Worm (Caenorhabditis elegans) whole organism, early embryonic: ENCODE data around the gene ZC302.3.

Experiments
- aly-1 ChIP-seq: sonication (generic microtip); optimal IDR thresholded peaks from 2 replicates; lab custom pipeline; 2016; ENCODE audit warnings: missing genetic modification characterization, missing compliant biosample characterization
- ama-1 ChIP-seq: fragments of 150-350 bp; optimal IDR thresholded peaks from 2 replicates; lab custom pipeline; 2014
- ets-7 ChIP-seq: sonication (generic microtip); optimal IDR thresholded peaks from 2 replicates; lab custom pipeline; 2016; ENCODE audit warnings: missing genotype, missing genetic modification characterization, missing compliant biosample characterization
- flt-1 ChIP-seq: fragments of 200-800 bp; sonication (Bioruptor generic); IDR thresholded peaks from 2 replicates; pipeline ENCODE4 v1.3.6; 2022; ENCODE audit warnings: missing genetic modification characterization, missing compliant biosample characterization
- hmbx-1 ChIP-seq: sonication (generic microtip); optimal IDR thresholded peaks from 2 replicates; lab custom pipeline; 2016; ENCODE audit warnings: mild to moderate bottlenecking, missing genetic modification characterization, missing compliant biosample characterization
- hmg-4 ChIP-seq: fragments of 200-800 bp; sonication (Bioruptor generic); optimal IDR thresholded peaks from 2 replicates; lab custom pipeline; 2018; ENCODE audit warnings: mild to moderate bottlenecking, missing genetic modification characterization, missing compliant biosample characterization
- hnd-1 ChIP-seq: sonication (generic microtip); optimal IDR thresholded peaks from 2 replicates; lab custom pipeline; 2016; ENCODE audit warnings: missing genetic modification characterization, missing compliant biosample characterization
- pes-1 ChIP-seq: fragments of 200-800 bp; sonication (Bioruptor generic); IDR thresholded peaks from 2 replicates; pipeline ENCODE4 v1.3.6; 2022; ENCODE audit warnings: missing genetic modification reagents, missing genetic modification characterization, missing compliant biosample characterization
- sea-1 ChIP-seq: fragments of 200-800 bp; sonication (Bioruptor generic); conservative IDR thresholded peaks from 2 replicates; pipeline ENCODE4 v1.3.6; 2022; ENCODE audit warnings: missing genetic modification characterization, missing compliant biosample characterization
- tbx-11 ChIP-seq: fragments of 200-800 bp; sonication (Bioruptor generic); IDR thresholded peaks from 2 replicates; pipeline ENCODE4 v1.3.6; 2022; ENCODE audit warnings: missing genetic modification characterization, missing compliant biosample characterization

DNA sequence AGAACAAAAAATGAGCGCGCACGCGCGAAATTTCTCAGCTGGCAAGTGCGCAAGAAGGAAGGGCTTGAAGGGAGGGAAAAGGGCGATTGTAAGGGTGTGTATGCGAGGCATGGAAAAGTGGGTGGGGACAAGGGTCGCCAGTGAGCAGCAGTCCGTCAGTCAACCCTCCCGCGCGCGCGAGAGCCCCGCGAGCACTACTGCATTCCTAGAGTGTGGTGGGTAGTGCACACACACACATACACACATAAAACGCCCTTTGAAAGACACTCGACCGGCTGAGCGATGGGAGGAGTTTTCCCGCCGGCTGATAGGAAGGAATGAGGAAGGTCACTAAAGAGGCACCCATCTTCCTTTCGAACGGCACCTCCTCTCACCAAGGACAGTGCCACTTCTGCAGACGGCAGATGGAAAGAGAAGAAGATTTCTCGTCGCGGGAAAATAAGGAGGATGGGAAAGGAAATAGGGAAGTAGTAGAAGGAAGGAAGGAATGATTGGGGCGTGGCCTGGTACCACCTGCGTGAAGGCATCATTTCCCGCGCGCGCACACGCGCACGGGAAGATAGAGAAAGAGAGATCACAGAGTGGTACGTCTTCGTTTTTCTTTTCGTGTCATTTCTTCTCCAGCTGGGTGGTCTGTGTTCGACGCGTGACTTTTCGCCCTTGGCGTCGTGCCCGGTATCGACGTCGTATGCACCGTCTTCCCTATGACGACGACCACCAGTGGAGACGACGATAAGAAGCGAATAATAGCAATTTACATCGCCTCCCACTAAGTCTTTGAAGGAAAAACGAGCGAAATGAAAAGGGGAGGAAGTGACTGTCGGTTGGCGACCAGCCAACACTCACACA is 24.2 kb downstream of the ZC302.3 start:
- TF ChIP-seq hmbx-1 (tag; lab: Kevin White, UChicago) (no peak), flt-1 (GFP tag; lab: Robert Waterston, UW) (no peak; the same call in 1 of the 2 replicates), hnd-1 (tag; lab: Kevin White, UChicago) (no peak), ama-1 (no peak), tbx-11 (no peak), sea-1 (GFP tag; lab: Robert Waterston, UW) (no peak; the same call in 1 of the 2 replicates), hmg-4 (no peak), ets-7 (tag; lab: Kevin White, UChicago) (no peak), aly-1 (tag; lab: Kevin White, UChicago) (peak; percentile 53), pes-1 (GFP tag; lab: Robert Waterston, UW) (0 out of 2 replicates have a peak, but pooled peaks have one; percentile 39)
